Worm (Caenorhabditis elegans) whole organism, L1 larva: ENCODE measurements around the gene Y71H2AM.29.
"Not testable (repeated sequence)": the region's sequence is repeated elsewhere in the genome, so short reads cannot be mapped to it uniquely, and the experiment has no call there.

Source experiments
- C34B4.2 ChIP-seq: sonication (generic microtip); optimal IDR thresholded peaks from 2 replicates; lab custom pipeline; 2017; ENCODE audit warnings: mild to moderate bottlenecking, missing genetic modification characterization, missing compliant biosample characterization
- F16B12.6 ChIP-seq: fragments of 150-350 bp; optimal IDR thresholded peaks from 2 replicates; lab custom pipeline; 2014; ENCODE audit warnings: missing biosample characterization, missing genetic modification characterization
- Y116A8C.19 ChIP-seq: sonication (generic microtip); optimal IDR thresholded peaks from 2 replicates; lab custom pipeline; 2016; ENCODE audit warnings: missing compliant biosample characterization, missing genetic modification characterization, borderline replicate concordance
- aha-1 ChIP-seq: fragments of 150-350 bp; optimal IDR thresholded peaks from 2 replicates; lab custom pipeline; 2014; ENCODE audit warnings: missing biosample characterization, missing genetic modification characterization
- ama-1 ChIP-seq: fragments of 150-350 bp; optimal IDR thresholded peaks from 2 replicates; lab custom pipeline; 2014
- blmp-1 ChIP-seq: fragments of 150-350 bp; optimal IDR thresholded peaks from 2 replicates; lab custom pipeline; 2014; ENCODE audit warnings: missing biosample characterization, missing genetic modification characterization
- ceh-8 ChIP-seq: fragments of 200-800 bp; sonication (Bioruptor generic); optimal IDR thresholded peaks from 2 replicates; lab custom pipeline; 2018; ENCODE audit warnings: mild to moderate bottlenecking, missing genetic modification characterization, moderate library complexity, missing compliant biosample characterization
- ceh-88 ChIP-seq: fragments of 200-800 bp; sonication (Bioruptor generic); IDR thresholded peaks from 2 replicates; pipeline ENCODE4 v1.3.6; 2022; ENCODE audit warnings: missing genetic modification characterization, missing compliant biosample characterization
- ceh-90 ChIP-seq: sonication (generic microtip); optimal IDR thresholded peaks from 2 replicates; lab custom pipeline; 2016; ENCODE audit warnings: missing genetic modification characterization, missing compliant biosample characterization
- ces-1 ChIP-seq: fragments of 150-350 bp; optimal IDR thresholded peaks from 2 replicates; lab custom pipeline; 2014; ENCODE audit warnings: missing biosample characterization, missing genetic modification reagents, missing genetic modification characterization
- dpl-1 ChIP-seq, 3 experiments: fragments of 150-350 bp in 2 of 3; sonication (generic microtip) in 1 of 3; optimal IDR thresholded peaks; 2 replicates each; lab custom pipeline; 2014 to 2017; ENCODE audit warnings: missing biosample characterization in 3 of 3, missing genetic modification characterization in 3 of 3, missing genetic modification reagents in 3 of 3
- efl-3 ChIP-seq: fragments of 200-800 bp; sonication (Bioruptor generic); optimal IDR thresholded peaks from 2 replicates; lab custom pipeline; 2018; ENCODE audit warnings: mild to moderate bottlenecking, missing genetic modification characterization, missing compliant biosample characterization
- elt-2 ChIP-seq: sonication (generic microtip); optimal IDR thresholded peaks from 2 replicates; lab custom pipeline; 2016; ENCODE audit warnings: missing genetic modification characterization, mild to moderate bottlenecking, inconsistent platforms, missing compliant biosample characterization, missing genetic modification reagents
- elt-3 ChIP-seq, 6 experiments: fragments of 150-350 bp in 1 of 6; sonication (generic microtip); optimal IDR thresholded peaks; 2 replicates each; lab custom pipeline; 2017 to 2018; ENCODE audit warnings: missing biosample characterization in 6 of 6, missing genetic modification characterization in 6 of 6, inconsistent platforms in 1 of 6
- fkh-4 ChIP-seq: sonication (generic microtip); optimal IDR thresholded peaks from 2 replicates; lab custom pipeline; 2016; ENCODE audit warnings: missing compliant biosample characterization, missing genetic modification characterization, borderline replicate concordance
- jun-1 ChIP-seq: fragments of 150-350 bp; optimal IDR thresholded peaks from 2 replicates; lab custom pipeline; 2014; ENCODE audit warnings: missing biosample characterization, missing genetic modification reagents, missing genetic modification characterization
- lin-15B ChIP-seq: fragments of 150-350 bp; sonication (generic microtip); optimal IDR thresholded peaks from 3 replicates; lab custom pipeline; 2014; ENCODE audit warnings: missing biosample characterization, missing genetic modification characterization
- lin-35 ChIP-seq, 2 experiments: fragments of 150-350 bp; optimal IDR thresholded peaks; 2 replicates each; lab custom pipeline; 2014; ENCODE audit warnings: missing biosample characterization in 2 of 2, missing genetic modification characterization in 2 of 2, missing genetic modification reagents in 2 of 2
- lin-39 ChIP-seq: fragments of 150-350 bp; optimal IDR thresholded peaks from 2 replicates; lab custom pipeline; 2014; ENCODE audit warnings: missing biosample characterization, missing genetic modification reagents, missing genetic modification characterization
- lir-3 ChIP-seq: sonication (generic microtip); optimal IDR thresholded peaks from 2 replicates; lab custom pipeline; 2016; ENCODE audit warnings: mild to moderate bottlenecking, missing genetic modification characterization, moderate library complexity, missing compliant biosample characterization; ENCODE audit not compliant: poor library complexity
- mab-9 ChIP-seq: fragments of 200-800 bp; sonication (Bioruptor generic); IDR thresholded peaks from 2 replicates; pipeline ENCODE4 v1.3.6; 2022; ENCODE audit warnings: missing genetic modification reagents, missing genetic modification characterization, missing compliant biosample characterization
- mef-2 ChIP-seq: fragments of 150-350 bp; optimal IDR thresholded peaks from 2 replicates; lab custom pipeline; 2014; ENCODE audit warnings: missing biosample characterization, missing genetic modification characterization
- mep-1 ChIP-seq: fragments of 150-350 bp; optimal IDR thresholded peaks from 2 replicates; lab custom pipeline; 2014; ENCODE audit warnings: missing biosample characterization, missing genetic modification characterization
- nhr-19 ChIP-seq: fragments of 200-800 bp; sonication (Bioruptor generic); conservative IDR thresholded peaks from 2 replicates; pipeline ENCODE4 v1.3.6; 2022; ENCODE audit warnings: missing genetic modification characterization, missing compliant biosample characterization
- nhr-76 ChIP-seq: sonication (generic microtip); optimal IDR thresholded peaks from 2 replicates; lab custom pipeline; 2017; ENCODE audit warnings: missing biosample characterization, missing genetic modification characterization
- nhr-84 ChIP-seq: sonication (generic microtip); optimal IDR thresholded peaks from 2 replicates; lab custom pipeline; 2017; ENCODE audit warnings: missing biosample characterization, missing genetic modification characterization
- pag-3 ChIP-seq: sonication (generic microtip); optimal IDR thresholded peaks from 2 replicates; lab custom pipeline; 2017; ENCODE audit warnings: missing genetic modification characterization, mild to moderate bottlenecking, missing compliant biosample characterization, antibody characterized with exemption, borderline replicate concordance; ENCODE audit not compliant: insufficient read depth
- pax-3 ChIP-seq: fragments of 200-800 bp; sonication (Bioruptor generic); optimal IDR thresholded peaks from 2 replicates; lab custom pipeline; 2018; ENCODE audit warnings: mild to moderate bottlenecking, missing genetic modification characterization, moderate library complexity, missing compliant biosample characterization
- pqm-1 ChIP-seq: sonication (generic microtip); optimal IDR thresholded peaks from 3 replicates; lab custom pipeline; 2017; ENCODE audit warnings: missing biosample characterization, missing genetic modification characterization
- snu-23 ChIP-seq: sonication (generic microtip); optimal IDR thresholded peaks from 2 replicates; lab custom pipeline; 2016; ENCODE audit warnings: missing genetic modification characterization, missing compliant biosample characterization
- sptf-1 ChIP-seq: fragments of 150-350 bp; optimal IDR thresholded peaks from 2 replicates; lab custom pipeline; 2014; ENCODE audit warnings: missing biosample characterization, missing genetic modification characterization
- tbx-2 ChIP-seq: sonication (generic microtip); optimal IDR thresholded peaks from 2 replicates; lab custom pipeline; 2016; ENCODE audit warnings: missing genetic modification characterization, missing compliant biosample characterization
- unc-62 ChIP-seq: fragments of 150-350 bp; optimal IDR thresholded peaks from 2 replicates; lab custom pipeline; 2014; ENCODE audit warnings: missing biosample characterization, missing genetic modification reagents, missing genetic modification characterization
- unc-86 ChIP-seq: sonication (generic microtip); optimal IDR thresholded peaks from 2 replicates; lab custom pipeline; 2016; ENCODE audit warnings: missing genetic modification characterization, missing compliant biosample characterization
- xbp-1 ChIP-seq: sonication (generic microtip); optimal IDR thresholded peaks from 2 replicates; lab custom pipeline; 2016; ENCODE audit warnings: missing genetic modification characterization, missing compliant biosample characterization
- ztf-11 ChIP-seq, 2 experiments: sonication (generic microtip); optimal IDR thresholded peaks; 2 replicates each; lab custom pipeline; 2016 to 2017; ENCODE audit warnings: missing genetic modification characterization in 2 of 2, missing biosample characterization in 1 of 2, missing compliant biosample characterization in 1 of 2

The Y71H2AM.29 gene

ce11 chrIII:2841856-2842373, 9.3 kb downstream of the Y71H2AM.29 start, which contains the start of gene H34I24.2:
H34I24.2 (plus strand) TSS chrIII:2842044.
- TF ChIP-seq pax-3 (tag; lab: Kevin White, UChicago): no peak
- no peak for TF ChIP-seq ztf-11 (tag; optimal IDR thresholded peaks at IDR 0.05; lab: Kevin White, UChicago)
- peak; percentile 23 for TF ChIP-seq elt-2

DNA sequence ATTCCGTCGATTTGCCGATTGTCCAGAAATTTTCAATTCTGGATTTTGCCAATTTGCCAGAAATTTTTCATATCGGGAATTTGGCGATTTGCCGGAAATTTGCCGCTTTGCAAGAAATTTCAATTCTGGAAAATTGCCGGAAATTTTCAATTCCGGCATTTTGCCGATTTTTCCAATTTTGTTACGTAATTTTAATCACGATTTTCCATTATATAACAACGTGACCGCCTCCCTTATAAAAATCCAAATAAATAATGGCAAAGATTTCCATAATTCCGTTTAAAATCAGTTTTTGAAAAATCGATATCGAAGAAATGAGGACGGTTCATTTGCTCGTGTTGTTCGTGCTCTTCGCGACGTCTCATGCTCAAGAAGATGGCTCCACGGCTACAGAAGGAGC, 14.2 kb downstream of the Y71H2AM.29 start, which contains the start of gene H34I24.1:
Gene H34I24.1, plus strand, starts transcription at position 301 of the 400 bp plus-strand sequence.
- TF ChIP-seq lin-35 (GFP tag; optimal IDR thresholded peaks at IDR 0.05; lab: Kevin White, UChicago); C34B4.2 (tag; lab: Kevin White, UChicago); ama-1 (lab: Kevin White, UChicago): not testable (repeated sequence)
- TF ChIP-seq, all 84 proteins: peak for 0; not testable (repeated sequence) for 84

- TF ChIP-seq Y116A8C.19 (tag; lab: Kevin White, UChicago): no peak
- no peak for TF ChIP-seq lin-15B (tag; lab: Kevin White, UChicago)
- no peak for TF ChIP-seq mep-1 (tag; lab: Kevin White, UChicago)
- no peak for TF ChIP-seq jun-1 (tag; lab: Kevin White, UChicago)
- TF ChIP-seq unc-62: no peak
- no peak for TF ChIP-seq mab-9 (GFP tag; lab: Robert Waterston, UW)
- no peak for TF ChIP-seq nhr-84 (tag; lab: Kevin White, UChicago)
- no peak for TF ChIP-seq efl-3 (GFP tag; lab: Kevin White, UChicago)
- no peak for TF ChIP-seq mef-2
- TF ChIP-seq ceh-8: no peak
- no peak for TF ChIP-seq elt-3 (tag; optimal IDR thresholded peaks at IDR 0.05; lab: Kevin White, UChicago)
- TF ChIP-seq lin-39 (tag; lab: Kevin White, UChicago): no peak
- no peak for TF ChIP-seq ceh-88 (GFP tag; lab: Robert Waterston, UW)
- TF ChIP-seq pag-3 (tag; lab: Kevin White, UChicago): no peak
These were observed 23.3 kb downstream of the Y71H2AM.29 start, which contains the start of gene F56F11.4 for ce11 chrIII:2855929-2856328. F56F11.4 (plus strand) TSS chrIII:2856229.

ce11 chrIII:2858334-2858733, 25.8 kb downstream of the Y71H2AM.29 start:
- TF ChIP-seq unc-86 (tag; lab: Kevin White, UChicago) (no peak), ceh-8 (no peak), blmp-1 (tag; lab: Kevin White, UChicago) (no peak), fkh-4 (tag; lab: Kevin White, UChicago) (no peak), xbp-1 (tag; lab: Kevin White, UChicago) (no peak), aha-1 (tag; lab: Kevin White, UChicago) (no peak), nhr-76 (tag; lab: Kevin White, UChicago) (no peak), tbx-2 (tag; lab: Kevin White, UChicago) (no peak), lin-35 (GFP tag; optimal IDR thresholded peaks at IDR 0.05; lab: Kevin White, UChicago) (no peak), ama-1 (lab: Kevin White, UChicago) (no peak), lir-3 (tag; lab: Kevin White, UChicago) (no peak), nhr-19 (GFP tag; lab: Robert Waterston, UW) (no peak), ces-1 (GFP tag; lab: Kevin White, UChicago) (no peak)

DNA sequence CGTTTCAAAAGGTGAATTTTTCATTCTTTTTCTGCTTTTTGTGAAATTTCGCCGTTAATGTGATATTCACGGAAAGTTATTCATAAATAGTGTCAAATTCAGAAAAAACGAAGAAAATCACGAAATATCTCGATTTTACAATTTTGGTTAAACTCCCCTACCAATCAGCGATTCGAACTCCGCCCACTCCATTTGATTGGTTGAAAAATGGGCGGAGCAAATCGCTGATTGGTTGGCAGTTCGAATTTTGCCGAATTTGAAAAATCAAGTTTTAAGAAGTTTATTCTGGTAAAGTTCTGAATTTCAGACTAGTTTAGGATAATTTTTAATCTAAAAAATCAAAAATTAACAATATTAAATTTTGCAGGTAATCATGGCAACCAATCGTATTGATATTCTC, 32.1 kb downstream of the Y71H2AM.29 start:
- no peak for TF ChIP-seq ztf-11 (tag; optimal IDR thresholded peaks at IDR 0.05; lab: Kevin White, UChicago)
- TF ChIP-seq ces-1 (GFP tag; lab: Kevin White, UChicago): no peak
- no peak for TF ChIP-seq dpl-1 (GFP tag; optimal IDR thresholded peaks at IDR 0.05; lab: Kevin White, UChicago)
- TF ChIP-seq F16B12.6 (tag; lab: Kevin White, UChicago): no peak
- no peak for TF ChIP-seq mef-2
- no peak for TF ChIP-seq snu-23 (GFP tag; lab: Kevin White, UChicago)
- no peak for TF ChIP-seq fkh-4 (tag; lab: Kevin White, UChicago)
- no peak for TF ChIP-seq pqm-1
- TF ChIP-seq aha-1 (tag; lab: Kevin White, UChicago): no peak
- no peak for TF ChIP-seq mab-9 (GFP tag; lab: Robert Waterston, UW)
- no peak for TF ChIP-seq ceh-90 (tag; lab: Kevin White, UChicago)
- TF ChIP-seq sptf-1 (tag; lab: Kevin White, UChicago): no peak
